Worm (Caenorhabditis elegans) whole organism, early embryonic: ENCODE results near the gene unc-36.

Experiments
- ama-1 ChIP-seq: fragments of 150-350 bp; optimal IDR thresholded peaks from 2 replicates; lab custom pipeline; 2014
- ceh-36 ChIP-seq: sonication (generic microtip); optimal IDR thresholded peaks from 2 replicates; lab custom pipeline; 2016; ENCODE audit warnings: missing genetic modification characterization, inconsistent platforms, missing compliant biosample characterization
- hmbx-1 ChIP-seq: sonication (generic microtip); optimal IDR thresholded peaks from 2 replicates; lab custom pipeline; 2016; ENCODE audit warnings: mild to moderate bottlenecking, missing genetic modification characterization, missing compliant biosample characterization
- pes-1 ChIP-seq: fragments of 200-800 bp; sonication (Bioruptor generic); IDR thresholded peaks from 2 replicates; pipeline ENCODE4 v1.3.6; 2022; ENCODE audit warnings: missing genetic modification reagents, missing genetic modification characterization, missing compliant biosample characterization
- tbx-37 ChIP-seq: fragments of 200-800 bp; sonication (Bioruptor generic); conservative IDR thresholded peaks from 2 replicates; pipeline ENCODE4 v1.3.6; 2022; ENCODE audit warnings: missing genetic modification reagents, missing genetic modification characterization, missing compliant biosample characterization
- tra-4 ChIP-seq: sonication (generic microtip); optimal IDR thresholded peaks from 2 replicates; lab custom pipeline; 2017; ENCODE audit warnings: missing genetic modification characterization, missing compliant biosample characterization

ce11 chrIII:8209775-8210174 is 8.8 kb upstream of the unc-36 start, which contains the start of gene C30A5.10:
- TF ChIP-seq ama-1 (lab: Kevin White, UChicago) = no peak
- no peak for TF ChIP-seq hmbx-1 (tag; lab: Kevin White, UChicago)
- no peak for TF ChIP-seq tra-4 (tag; lab: Kevin White, UChicago)
- TF ChIP-seq ceh-36 (tag; lab: Kevin White, UChicago) = no peak
- TF ChIP-seq tbx-37 = no peak
- TF ChIP-seq pes-1 (GFP tag; lab: Robert Waterston, UW) = no peak
